Fruit fly (Drosophila melanogaster): ENCODE data around the gene Ndf.

The Ndf gene

DNA sequence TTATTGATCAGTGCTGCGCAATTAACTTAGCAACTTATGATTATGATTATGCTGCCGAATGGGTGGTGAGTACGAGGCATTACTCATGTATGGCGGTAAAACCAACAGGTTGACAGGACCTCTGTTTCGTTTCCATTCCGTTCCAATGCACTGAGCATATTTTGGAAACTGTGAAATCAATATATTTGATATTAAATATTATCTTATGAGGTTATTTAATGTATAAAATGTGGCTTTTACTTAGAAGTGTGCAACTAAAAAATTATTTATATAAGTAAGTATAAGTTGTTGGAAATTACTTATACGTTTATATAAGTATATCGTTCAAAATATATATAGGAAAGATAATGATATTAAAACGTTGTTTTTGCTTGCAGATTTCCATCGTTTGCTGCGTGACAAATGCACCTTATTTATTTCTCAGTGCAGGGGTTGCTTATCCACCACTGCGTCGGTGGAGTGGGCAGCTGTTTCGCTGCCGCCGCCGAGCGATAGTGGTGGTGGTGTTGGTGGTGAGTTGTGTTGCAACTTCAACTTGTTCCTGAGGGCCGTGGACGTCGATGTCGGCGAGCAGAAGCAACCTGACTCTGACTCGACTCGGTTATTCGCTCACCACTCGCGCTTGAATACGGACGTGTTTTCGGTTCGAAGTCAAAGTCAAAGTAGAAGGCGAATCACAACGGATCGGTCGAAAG, 19.4 kb upstream of the Ndf start, which contains the start of gene bib (continued):
- TF ChIP-seq chn (GFP tag; optimal IDR thresholded peaks at IDR 0.05), result peak; percentile 61
- TF ChIP-seq bab2 (GFP tag; optimal IDR thresholded peaks at IDR 0.05), result no peak
- TF ChIP-seq fd3F (GFP tag; optimal IDR thresholded peaks at IDR 0.05), result peak; percentile 52
- TF ChIP-seq Oli (tag; optimal IDR thresholded peaks at IDR 0.05), result peak; percentile 84
- no peak for TF ChIP-seq Lpt (GFP tag; optimal IDR thresholded peaks at IDR 0.05)
- peak; percentile 89 for TF ChIP-seq CG11504 (tag; optimal IDR thresholded peaks at IDR 0.05)
- peak; percentile 66 for TF ChIP-seq E2f1 (GFP tag; IDR thresholded peaks at IDR 0.05)
- peak; percentile 38; the same call in 1 of the 3 replicates for TF ChIP-seq CG7357 (GFP tag; IDR thresholded peaks at IDR 0.05)
- peak; percentile 67 for TF ChIP-seq lilli (GFP tag; optimal IDR thresholded peaks at IDR 0.05)
- TF ChIP-seq CG14965 (GFP tag; optimal IDR thresholded peaks at IDR 0.05; ENCODE audit: borderline replicate concordance), result no peak
- TF ChIP-seq Rx (GFP tag; IDR thresholded peaks at IDR 0.05), result no peak
- peak; percentile 30 for TF ChIP-seq Ets97D (GFP tag; optimal IDR thresholded peaks at IDR 0.05)
- TF ChIP-seq corto (GFP tag; optimal IDR thresholded peaks at IDR 0.05), result peak; percentile 87
- no peak for TF ChIP-seq NK7.1 (GFP tag; optimal IDR thresholded peaks at IDR 0.05)
- TF ChIP-seq trem (tag; optimal IDR thresholded peaks at IDR 0.05), result peak; percentile 93
- TF ChIP-seq B-H2 (GFP tag; optimal IDR thresholded peaks at IDR 0.05), result no peak
- no peak for TF ChIP-seq hkb (optimal IDR thresholded peaks at IDR 0.05)
- peak; percentile 65 for TF ChIP-seq hkb (GFP tag; IDR thresholded peaks at IDR 0.05)
- TF ChIP-seq CG17612 (GFP tag; IDR thresholded peaks at IDR 0.05), result no peak
- TF ChIP-seq ato (GFP tag; IDR thresholded peaks at IDR 0.05; ENCODE audit: partially characterized antibody), result no peak
- TF ChIP-seq CG17829 (tag; optimal IDR thresholded peaks at IDR 0.05), result peak; percentile 95
- peak; percentile 53; the same call in 2 of the 4 replicates for TF ChIP-seq Gug (GFP tag; IDR thresholded peaks at IDR 0.05)
- peak; percentile 22; the same call in 1 of the 2 replicates for TF ChIP-seq Scr (GFP tag; IDR thresholded peaks at IDR 0.05; ENCODE audit: partially characterized antibody)
- TF ChIP-seq CG11456 (GFP tag; IDR thresholded peaks at IDR 0.05), result no peak
- TF ChIP-seq HLH54F (GFP tag; optimal IDR thresholded peaks at IDR 0.05), result peak; percentile 19
- peak; percentile 35; the same call in 2 of the 3 replicates for TF ChIP-seq B-H1 (GFP tag; IDR thresholded peaks at IDR 0.05)
- no peak; the same call in 2 of the 3 replicates for TF ChIP-seq ken (GFP tag; IDR thresholded peaks at IDR 0.05)
- TF ChIP-seq Spps (tag; optimal IDR thresholded peaks at IDR 0.05), result peak; percentile 67
- no peak for TF ChIP-seq CG3995 (GFP tag; optimal IDR thresholded peaks at IDR 0.05)
- peak; percentile 68 for TF ChIP-seq salm (tag; optimal IDR thresholded peaks at IDR 0.05)
- peak; percentile 74 for TF ChIP-seq CG10147 (GFP tag; optimal IDR thresholded peaks at IDR 0.05)
- TF ChIP-seq row (GFP tag; IDR thresholded peaks at IDR 0.05), result peak; percentile 85
- peak; percentile 62; the same call in 1 of the 3 replicates for TF ChIP-seq so (GFP tag; IDR thresholded peaks at IDR 0.05)
- TF ChIP-seq CG8281 (tag; optimal IDR thresholded peaks at IDR 0.05), result peak; percentile 53
- peak; percentile 61 for TF ChIP-seq slou (GFP tag; optimal IDR thresholded peaks at IDR 0.05)
- peak; percentile 6 for TF ChIP-seq pum (GFP tag; optimal IDR thresholded peaks at IDR 0.05)
- TF ChIP-seq CG12219 (GFP tag; optimal IDR thresholded peaks at IDR 0.05), result peak; percentile 65
- no peak for TF ChIP-seq Optix (GFP tag; IDR thresholded peaks at IDR 0.05)
- TF ChIP-seq Max (GFP tag; optimal IDR thresholded peaks at IDR 0.05), result peak; percentile 75
- no peak for TF ChIP-seq sc (optimal IDR thresholded peaks at IDR 0.05)
- peak; percentile 86 for TF ChIP-seq sc (GFP tag; optimal IDR thresholded peaks at IDR 0.05)
- no peak for TF ChIP-seq br (optimal IDR thresholded peaks at IDR 0.05)
- peak; percentile 71 for TF ChIP-seq CG18764 (GFP tag; optimal IDR thresholded peaks at IDR 0.05)
- TF ChIP-seq mirr (GFP tag; optimal IDR thresholded peaks at IDR 0.05), result peak; percentile 9
- peak; percentile 99 for TF ChIP-seq zf30C (GFP tag; optimal IDR thresholded peaks at IDR 0.05)
- peak; percentile 14; the same call in 1 of the 2 replicates for TF ChIP-seq ranshi (GFP tag; IDR thresholded peaks at IDR 0.05)
- TF ChIP-seq caup (GFP tag; optimal IDR thresholded peaks at IDR 0.05; ENCODE audit: severe bottlenecking), result peak; percentile 79
- no peak for TF ChIP-seq CG1647 (GFP tag; optimal IDR thresholded peaks at IDR 0.05)
- peak; percentile 22 for TF ChIP-seq CG34376 (GFP tag; optimal IDR thresholded peaks at IDR 0.05)
- no peak for TF ChIP-seq NFAT (GFP tag; IDR thresholded peaks at IDR 0.05)
- TF ChIP-seq CG14710 (tag; optimal IDR thresholded peaks at IDR 0.05), result peak; percentile 94
